Worm (Caenorhabditis elegans) whole organism, late embryonic: ENCODE measurements around the gene lag-1.

Experiments used
- dmd-4 ChIP-seq: sonication (generic microtip); optimal IDR thresholded peaks from 2 replicates; lab custom pipeline; 2016; ENCODE audit warnings: borderline replicate concordance, missing genetic modification characterization, missing compliant biosample characterization
- tbx-2 ChIP-seq: sonication (generic microtip); optimal IDR thresholded peaks from 2 replicates; lab custom pipeline; 2016; ENCODE audit warnings: missing genetic modification characterization, missing compliant biosample characterization

ce11 chrIV:6054833-6055232 lies 40.4 kb upstream of the lag-1 start:
- no peak for TF ChIP-seq tbx-2 (tag; lab: Kevin White, UChicago)
- TF ChIP-seq dmd-4 (tag; lab: Kevin White, UChicago) = no peak
